Worm (Caenorhabditis elegans) whole organism, L1 larva: ENCODE measurements around the gene phf-32.

Source experiments
- C04F5.9 ChIP-seq: sonication (generic microtip); optimal IDR thresholded peaks from 2 replicates; lab custom pipeline; 2016; ENCODE audit warnings: missing genetic modification characterization, missing compliant biosample characterization
- C16A3.4 ChIP-seq: fragments of 150-350 bp; optimal IDR thresholded peaks from 2 replicates; lab custom pipeline; 2014; ENCODE audit warnings: missing biosample characterization, missing genetic modification characterization
- F16B12.6 ChIP-seq: fragments of 150-350 bp; optimal IDR thresholded peaks from 2 replicates; lab custom pipeline; 2014; ENCODE audit warnings: missing biosample characterization, missing genetic modification characterization
- aha-1 ChIP-seq: fragments of 150-350 bp; optimal IDR thresholded peaks from 2 replicates; lab custom pipeline; 2014; ENCODE audit warnings: missing biosample characterization, missing genetic modification characterization
- ama-1 ChIP-seq: fragments of 150-350 bp; optimal IDR thresholded peaks from 2 replicates; lab custom pipeline; 2014
- blmp-1 ChIP-seq: fragments of 150-350 bp; optimal IDR thresholded peaks from 2 replicates; lab custom pipeline; 2014; ENCODE audit warnings: missing biosample characterization, missing genetic modification characterization
- ceh-8 ChIP-seq: fragments of 200-800 bp; sonication (Bioruptor generic); optimal IDR thresholded peaks from 2 replicates; lab custom pipeline; 2018; ENCODE audit warnings: mild to moderate bottlenecking, missing genetic modification characterization, moderate library complexity, missing compliant biosample characterization
- ceh-90 ChIP-seq: sonication (generic microtip); optimal IDR thresholded peaks from 2 replicates; lab custom pipeline; 2016; ENCODE audit warnings: missing genetic modification characterization, missing compliant biosample characterization
- ces-1 ChIP-seq: fragments of 150-350 bp; optimal IDR thresholded peaks from 2 replicates; lab custom pipeline; 2014; ENCODE audit warnings: missing biosample characterization, missing genetic modification reagents, missing genetic modification characterization
- efl-1 ChIP-seq, 4 experiments: fragments of 150-350 bp; optimal IDR thresholded peaks in 3 of 4; peaks in 1 of 4; 1 replicate in 1 of 4; 2 replicates in 3 of 4; lab custom pipeline; 2014; ENCODE audit warnings: missing biosample characterization in 2 of 4, missing genetic modification characterization in 2 of 4, missing genetic modification reagents in 2 of 4
- egl-27 ChIP-seq, 2 experiments: fragments of 150-350 bp in 1 of 2; sonication (generic microtip); optimal IDR thresholded peaks; 3 replicates each; lab custom pipeline; 2017 to 2018; ENCODE audit warnings: missing biosample characterization in 2 of 2, missing genetic modification characterization in 2 of 2, missing genetic modification reagents in 2 of 2
- elt-3 ChIP-seq, 6 experiments: fragments of 150-350 bp in 1 of 6; sonication (generic microtip); optimal IDR thresholded peaks; 2 replicates each; lab custom pipeline; 2017 to 2018; ENCODE audit warnings: missing biosample characterization in 6 of 6, missing genetic modification characterization in 6 of 6, inconsistent platforms in 1 of 6
- fos-1 ChIP-seq: fragments of 150-350 bp; optimal IDR thresholded peaks from 2 replicates; lab custom pipeline; 2014; ENCODE audit warnings: missing biosample characterization, missing genetic modification characterization
- grh-1 ChIP-seq: fragments of 200-800 bp; sonication (Bioruptor generic); IDR thresholded peaks from 2 replicates; pipeline ENCODE4 v1.3.6; 2022; ENCODE audit warnings: missing genetic modification reagents, missing genetic modification characterization, missing compliant biosample characterization
- hlh-4 ChIP-seq: sonication (generic microtip); optimal IDR thresholded peaks from 2 replicates; lab custom pipeline; 2016; ENCODE audit warnings: mild to moderate bottlenecking, missing genetic modification characterization, missing compliant biosample characterization
- lin-35 ChIP-seq, 2 experiments: fragments of 150-350 bp; optimal IDR thresholded peaks; 2 replicates each; lab custom pipeline; 2014; ENCODE audit warnings: missing biosample characterization in 2 of 2, missing genetic modification characterization in 2 of 2, missing genetic modification reagents in 2 of 2
- lin-39 ChIP-seq: fragments of 150-350 bp; optimal IDR thresholded peaks from 2 replicates; lab custom pipeline; 2014; ENCODE audit warnings: missing biosample characterization, missing genetic modification reagents, missing genetic modification characterization
- lir-3 ChIP-seq: sonication (generic microtip); optimal IDR thresholded peaks from 2 replicates; lab custom pipeline; 2016; ENCODE audit warnings: mild to moderate bottlenecking, missing genetic modification characterization, moderate library complexity, missing compliant biosample characterization; ENCODE audit not compliant: poor library complexity
- nhr-19 ChIP-seq: fragments of 200-800 bp; sonication (Bioruptor generic); conservative IDR thresholded peaks from 2 replicates; pipeline ENCODE4 v1.3.6; 2022; ENCODE audit warnings: missing genetic modification characterization, missing compliant biosample characterization
- nhr-20 ChIP-seq: sonication (generic microtip); optimal IDR thresholded peaks from 2 replicates; lab custom pipeline; 2016; ENCODE audit warnings: mild to moderate bottlenecking, missing genetic modification characterization, missing compliant biosample characterization
- nhr-237 ChIP-seq: fragments of 150-350 bp; optimal IDR thresholded peaks from 2 replicates; lab custom pipeline; 2014; ENCODE audit warnings: missing biosample characterization, missing genetic modification characterization
- nhr-47 ChIP-seq: sonication (generic microtip); optimal IDR thresholded peaks from 2 replicates; lab custom pipeline; 2016; ENCODE audit warnings: mild to moderate bottlenecking, missing genetic modification characterization, moderate library complexity, missing compliant biosample characterization
- nhr-71 ChIP-seq: sonication (generic microtip); optimal IDR thresholded peaks from 2 replicates; lab custom pipeline; 2016; ENCODE audit warnings: mild to moderate bottlenecking, missing genetic modification characterization, moderate library complexity, missing compliant biosample characterization
- nhr-77 ChIP-seq: fragments of 150-350 bp; optimal IDR thresholded peaks from 2 replicates; lab custom pipeline; 2014; ENCODE audit warnings: missing biosample characterization, missing genetic modification characterization
- nhr-84 ChIP-seq: sonication (generic microtip); optimal IDR thresholded peaks from 2 replicates; lab custom pipeline; 2017; ENCODE audit warnings: missing biosample characterization, missing genetic modification characterization
- nhr-85 ChIP-seq: sonication (generic microtip); peaks from one replicate; lab custom pipeline; 2016; ENCODE audit warnings: missing genetic modification characterization, inconsistent platforms, missing compliant biosample characterization
- nhr-90 ChIP-seq: sonication (generic microtip); optimal IDR thresholded peaks from 2 replicates; lab custom pipeline; 2016; ENCODE audit warnings: mild to moderate bottlenecking, missing genetic modification characterization, missing compliant biosample characterization; ENCODE audit not compliant: poor library complexity
- snpc-4 ChIP-seq: fragments of 150-350 bp; optimal IDR thresholded peaks from 2 replicates; lab custom pipeline; 2014; ENCODE audit warnings: missing biosample characterization, missing genetic modification characterization
- snu-23 ChIP-seq: sonication (generic microtip); optimal IDR thresholded peaks from 2 replicates; lab custom pipeline; 2016; ENCODE audit warnings: missing genetic modification characterization, missing compliant biosample characterization
- sox-4 ChIP-seq: sonication (generic microtip); optimal IDR thresholded peaks from 2 replicates; lab custom pipeline; 2016; ENCODE audit warnings: missing genetic modification characterization, missing compliant biosample characterization
- sptf-1 ChIP-seq: fragments of 150-350 bp; optimal IDR thresholded peaks from 2 replicates; lab custom pipeline; 2014; ENCODE audit warnings: missing biosample characterization, missing genetic modification characterization
- unc-130 ChIP-seq: fragments of 150-350 bp; optimal IDR thresholded peaks from 2 replicates; lab custom pipeline; 2017; ENCODE audit warnings: missing biosample characterization, missing genetic modification characterization, inconsistent platforms
- unc-62 ChIP-seq: fragments of 150-350 bp; optimal IDR thresholded peaks from 2 replicates; lab custom pipeline; 2014; ENCODE audit warnings: missing biosample characterization, missing genetic modification reagents, missing genetic modification characterization
- zip-4 ChIP-seq: fragments of 200-800 bp; sonication (Bioruptor generic); optimal IDR thresholded peaks from 2 replicates; lab custom pipeline; 2018; ENCODE audit warnings: mild to moderate bottlenecking, missing genetic modification characterization, moderate library complexity, missing compliant biosample characterization
- ztf-11 ChIP-seq, 2 experiments: sonication (generic microtip); optimal IDR thresholded peaks; 2 replicates each; lab custom pipeline; 2016 to 2017; ENCODE audit warnings: missing genetic modification characterization in 2 of 2, missing biosample characterization in 1 of 2, missing compliant biosample characterization in 1 of 2

The phf-32 gene

DNA sequence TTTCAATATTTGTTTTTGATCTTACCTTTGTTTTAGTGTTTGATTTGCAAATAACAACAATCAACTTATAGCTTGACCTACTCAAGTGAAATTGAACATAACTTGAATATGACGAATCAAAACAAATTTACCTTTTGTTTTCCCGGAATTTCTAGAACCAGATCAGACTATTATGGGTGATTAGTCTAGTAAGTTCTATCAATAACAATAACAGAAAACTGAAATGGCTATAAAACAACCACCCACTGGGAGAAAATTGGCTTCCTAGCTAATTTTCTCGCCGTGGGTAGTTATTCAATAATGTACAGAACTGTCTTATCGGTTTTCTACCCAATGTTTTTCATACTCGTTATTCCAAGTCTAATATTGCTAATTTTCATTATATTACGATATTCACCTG lies 22.0 kb downstream of the phf-32 start, which contains the start of gene srd-45 (continued):
- no peak for TF ChIP-seq ztf-11 (tag; optimal IDR thresholded peaks at IDR 0.05; lab: Kevin White, UChicago)
- TF ChIP-seq lir-3 (tag; lab: Kevin White, UChicago): no peak
- TF ChIP-seq snpc-4 (tag; lab: Kevin White, UChicago): no peak
- no peak for TF ChIP-seq F16B12.6 (tag; lab: Kevin White, UChicago)

DNA sequence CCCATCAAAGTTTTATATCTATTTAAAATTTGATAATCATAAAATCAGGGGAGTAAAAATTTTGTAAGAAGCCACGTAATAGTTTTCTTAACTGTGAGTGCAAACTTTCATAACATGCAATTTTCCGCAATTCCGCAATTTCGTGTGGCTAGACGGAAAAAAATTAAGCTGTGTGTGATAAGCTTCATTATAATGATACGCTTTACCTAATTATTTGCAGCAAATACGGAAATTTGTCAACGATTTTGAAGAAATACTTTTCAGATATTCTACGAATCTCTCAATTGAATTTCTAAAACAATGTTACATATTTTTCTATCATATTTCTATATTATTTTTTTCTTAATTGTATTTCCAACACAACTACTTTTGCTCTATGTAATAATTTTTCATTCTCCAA lies 25.1 kb downstream of the phf-32 start, which contains the start of gene srd-46:
Gene srd-46 (plus strand): TSS at position 301 of the 400 bp plus-strand sequence.
- TF ChIP-seq nhr-71 (tag; lab: Kevin White, UChicago) (peak; percentile 18), ceh-8 (GFP tag; lab: Kevin White, UChicago) (no peak)

DNA sequence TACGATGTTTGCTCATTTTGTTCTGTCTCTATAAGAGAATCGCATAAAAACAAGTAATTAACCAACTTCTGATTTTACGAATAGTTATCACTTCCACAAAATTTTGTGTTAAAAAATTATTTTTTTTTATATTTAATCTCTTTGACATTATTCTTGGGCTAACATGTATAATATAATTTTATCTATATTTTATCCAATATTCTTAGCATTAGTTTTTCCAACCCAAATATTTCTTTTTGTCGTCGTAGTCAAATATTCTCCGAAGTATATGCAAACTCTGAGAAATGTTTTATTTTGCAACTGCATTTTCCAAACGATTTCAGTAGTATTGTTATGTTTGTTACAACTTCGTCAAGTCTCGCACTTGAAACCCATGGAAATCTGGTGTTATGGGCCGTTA lies 26.8 kb downstream of the phf-32 start, which contains the start of gene srd-47:
Gene srd-47 (plus strand): TSS at position 164 of the 400 bp plus-strand sequence.
- no peak for TF ChIP-seq efl-1 (optimal IDR thresholded peaks at IDR 0.05; lab: Kevin White, UChicago)
- peak in 1 of 2 experiments; percentile 70 for TF ChIP-seq efl-1 (GFP tag; optimal IDR thresholded peaks at IDR 0.05 in 1 of 2; lab: Kevin White, UChicago)
- no peak for TF ChIP-seq nhr-237
- TF ChIP-seq aha-1: no peak

DNA sequence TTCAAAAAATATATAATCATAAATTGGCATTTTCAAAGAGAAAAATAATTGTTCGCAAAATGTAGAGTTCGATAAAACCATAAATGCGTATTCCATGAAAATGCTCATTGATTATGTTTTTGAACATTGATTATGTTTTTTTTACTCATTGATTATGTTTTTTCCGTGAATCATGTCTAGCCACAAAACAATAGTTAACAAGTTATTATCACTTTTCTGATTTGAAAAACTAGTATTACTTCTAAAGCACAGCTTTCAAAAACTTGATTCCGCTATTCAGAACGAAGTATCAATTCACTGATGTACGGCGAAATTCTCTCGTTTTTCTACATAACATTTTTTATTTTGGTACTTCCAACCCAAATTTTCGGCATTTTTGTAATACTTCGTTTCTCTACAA lies 29.1 kb downstream of the phf-32 start, which contains the start of gene srd-48:
Gene srd-48 (plus strand): TSS at position 301 of the 400 bp plus-strand sequence.
- TF ChIP-seq C04F5.9 (tag; lab: Kevin White, UChicago) (no peak), blmp-1 (tag; lab: Kevin White, UChicago) (no peak), ceh-90 (tag; lab: Kevin White, UChicago) (no peak), unc-130 (no peak), nhr-90 (tag; lab: Kevin White, UChicago) (no peak), elt-3 (tag; optimal IDR thresholded peaks at IDR 0.05; lab: Kevin White, UChicago) (no peak), nhr-20 (tag; lab: Kevin White, UChicago) (no peak), nhr-71 (tag; lab: Kevin White, UChicago) (no peak), snpc-4 (tag; lab: Kevin White, UChicago) (no peak), hlh-4 (tag; lab: Kevin White, UChicago) (no peak)

DNA sequence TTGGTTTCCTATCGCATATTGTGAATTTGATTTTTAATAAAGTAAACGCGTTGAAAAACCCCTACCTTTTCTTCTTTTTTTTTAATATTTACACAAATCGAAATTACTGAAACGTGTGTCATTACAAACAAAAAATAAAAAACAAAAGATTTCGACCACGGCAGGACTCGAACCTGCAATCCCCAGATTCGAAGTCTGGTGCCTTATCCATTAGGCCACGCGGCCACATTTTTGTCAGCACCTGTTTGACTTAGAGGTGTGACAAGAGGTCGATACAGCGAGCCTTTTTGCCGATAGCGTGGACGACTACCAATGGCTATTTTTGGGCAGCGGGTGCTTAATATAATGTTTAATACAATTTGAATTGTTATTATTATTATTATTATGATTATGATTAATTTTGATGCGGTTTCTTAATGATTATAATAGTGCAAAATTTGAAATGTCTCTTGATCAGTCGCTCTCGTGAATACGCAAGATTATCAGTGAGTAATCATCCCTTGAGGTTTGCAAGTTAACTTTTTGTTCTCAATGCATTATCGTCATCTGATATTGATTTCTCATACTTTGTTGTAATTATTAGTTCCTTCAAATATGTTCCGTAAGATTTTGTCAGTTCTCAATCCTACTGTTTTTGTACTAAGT lies 31.3 kb downstream of the phf-32 start, which contains the start of gene srd-44:
Gene srd-44 (plus strand): TSS at position 595 of the 645 bp plus-strand sequence.
- TF ChIP-seq snu-23 (GFP tag; lab: Kevin White, UChicago): peak; percentile 50
- TF ChIP-seq nhr-85 (tag; lab: Kevin White, UChicago): peak; percentile 40
- 0 out of 2 replicates have a peak, but pooled peaks have one; percentile 10 for TF ChIP-seq nhr-19 (GFP tag; lab: Robert Waterston, UW)
- peak; percentile 13 for TF ChIP-seq nhr-47 (tag; lab: Kevin White, UChicago)
- no peak for TF ChIP-seq ztf-11 (tag; optimal IDR thresholded peaks at IDR 0.05; lab: Kevin White, UChicago)
- TF ChIP-seq nhr-90 (tag; lab: Kevin White, UChicago): peak; percentile 33
- peak; percentile 19 for TF ChIP-seq C16A3.4 (tag; lab: Kevin White, UChicago)
- no peak for TF ChIP-seq zip-4
- peak; percentile 29 for TF ChIP-seq nhr-20 (tag; lab: Kevin White, UChicago)
- TF ChIP-seq lir-3 (tag; lab: Kevin White, UChicago): peak; percentile 48
- TF ChIP-seq ama-1 (lab: Kevin White, UChicago): no peak
- no peak for TF ChIP-seq lin-39 (tag; lab: Kevin White, UChicago)
- peak; percentile 31 for TF ChIP-seq nhr-71 (tag; lab: Kevin White, UChicago)
- no peak for TF ChIP-seq efl-1 (optimal IDR thresholded peaks at IDR 0.05; lab: Kevin White, UChicago)
- TF ChIP-seq efl-1 (GFP tag; optimal IDR thresholded peaks at IDR 0.05 in 1 of 2; lab: Kevin White, UChicago): peak in 1 of 2 experiments; percentile 58

DNA sequence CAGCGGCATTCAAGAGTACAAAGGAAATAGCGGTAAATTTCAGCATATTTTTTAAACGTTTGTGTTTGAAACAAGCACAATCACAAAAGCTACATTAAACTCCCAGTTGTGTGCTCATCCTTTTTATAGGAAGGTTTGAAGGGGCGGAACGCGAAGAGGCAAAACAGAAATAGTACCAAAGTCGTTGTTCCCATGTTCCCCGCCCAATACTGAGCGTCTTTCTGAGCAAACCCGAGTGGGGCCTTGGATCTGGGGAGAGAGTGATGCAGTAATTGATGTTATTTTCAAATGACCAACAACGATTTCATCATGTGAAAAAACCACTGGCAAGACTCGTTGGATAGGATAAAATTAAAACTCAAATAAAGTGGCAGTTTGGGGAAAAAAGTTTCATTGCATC lies 34.7 kb downstream of the phf-32 start, which contains the start of gene zig-2:
Gene zig-2 (minus strand): TSS at position 101 of the 400 bp plus-strand sequence.
- TF ChIP-seq nhr-77 (tag; lab: Kevin White, UChicago) (no peak), sptf-1 (no peak), grh-1 (GFP tag; lab: Robert Waterston, UW) (no peak), zip-4 (no peak), ceh-90 (tag; lab: Kevin White, UChicago) (no peak), sox-4 (no peak), nhr-20 (tag; lab: Kevin White, UChicago) (no peak), fos-1 (tag; lab: Kevin White, UChicago) (no peak), F16B12.6 (tag; lab: Kevin White, UChicago) (no peak), ces-1 (no peak), nhr-84 (tag; lab: Kevin White, UChicago) (no peak), egl-27 (tag; optimal IDR thresholded peaks at IDR 0.05; lab: Kevin White, UChicago) (no peak), elt-3 (tag; optimal IDR thresholded peaks at IDR 0.05; lab: Kevin White, UChicago) (no peak), lin-35 (GFP tag; optimal IDR thresholded peaks at IDR 0.05; lab: Kevin White, UChicago) (no peak), unc-62 (GFP tag; lab: Kevin White, UChicago) (no peak), aha-1 (no peak)
